Worm (Caenorhabditis elegans): ENCODE data around the gene C02B10.6.
"Not testable (repeated sequence)": the region's sequence is repeated elsewhere in the genome, so short reads cannot be mapped to it uniquely, and the experiment has no call there.

- TF ChIP-seq zim-3 (tag; optimal IDR thresholded peaks at IDR 0.05); sptf-2 (GFP tag; optimal IDR thresholded peaks at IDR 0.05); unc-62 (GFP tag; optimal IDR thresholded peaks at IDR 0.05); zfh-2 (GFP tag; conservative IDR thresholded peaks at IDR 0.05); aptf-3 (GFP tag; IDR thresholded peaks at IDR 0.05); atf-7 (tag; optimal IDR thresholded peaks at IDR 0.05): not testable (repeated sequence)
- TF ChIP-seq snpc-4 (GFP tag; optimal IDR thresholded peaks at IDR 0.05) (peak; percentile 30), snpc-4 (tag; optimal IDR thresholded peaks at IDR 0.05) (peak in 3 of 4 experiments; percentile 14 to 85 (median 81))
Measured at ce11 chrIV:5089795-5090528, 19.3 kb downstream of the C02B10.6 start.

Data from whole organism, young adult.